Fruit fly (Drosophila melanogaster): ENCODE data around the gene CG31848.

CG31848 gene

dm6 chr2L:13219281-13220092, 46.2 kb downstream of the CG31848 start, which contains the start of the genes CG9426 and mRF1 (continued):
- TF ChIP-seq Med (GFP tag) (peak; percentile 91), hbn (GFP tag; IDR thresholded peaks at IDR 0.05; ENCODE audit: partially characterized antibody) (peak; percentile 95), trh (GFP tag; optimal IDR thresholded peaks at IDR 0.05) (no peak), CG1024 (GFP tag; IDR thresholded peaks at IDR 0.05) (no peak), CG6765 (GFP tag; optimal IDR thresholded peaks at IDR 0.05) (no peak), CG9727 (GFP tag; optimal IDR thresholded peaks at IDR 0.05) (peak; percentile 3), CG3407 (GFP tag; optimal IDR thresholded peaks at IDR 0.05) (no peak), CG43689 (GFP tag; IDR thresholded peaks at IDR 0.05) (no peak), CG4617 (GFP tag; optimal IDR thresholded peaks at IDR 0.05; ENCODE audit: borderline replicate concordance) (peak; percentile 93), mld (GFP tag; IDR thresholded peaks at IDR 0.05; ENCODE audit: partially characterized antibody) (peak; percentile 95), CG6254 (GFP tag; optimal IDR thresholded peaks at IDR 0.05) (no peak), CG5953 (GFP tag; IDR thresholded peaks at IDR 0.05) (no peak), nmo (GFP tag; optimal IDR thresholded peaks at IDR 0.05) (peak; percentile 50), CG7786 (GFP tag; optimal IDR thresholded peaks at IDR 0.05) (no peak), CG7745 (tag; optimal IDR thresholded peaks at IDR 0.05) (no peak), E2f2 (GFP tag; IDR thresholded peaks at IDR 0.05) (peak; percentile 23; the same call in 1 of the 2 replicates), chinmo (GFP tag; IDR thresholded peaks at IDR 0.05; ENCODE audit: partially characterized antibody) (peak; percentile 98), dm (GFP tag; optimal IDR thresholded peaks at IDR 0.05) (peak; percentile 24), slp2 (GFP tag; optimal IDR thresholded peaks at IDR 0.05) (no peak), CG2116 (GFP tag; optimal IDR thresholded peaks at IDR 0.05) (peak; percentile 92), Gsc (GFP tag; IDR thresholded peaks at IDR 0.05) (no peak), trem (tag; optimal IDR thresholded peaks at IDR 0.05) (peak; percentile 77), lilli (GFP tag; optimal IDR thresholded peaks at IDR 0.05) (peak; percentile 62), CG10321 (GFP tag; IDR thresholded peaks at IDR 0.05) (no peak), eve (GFP tag; optimal IDR thresholded peaks at IDR 0.05) (no peak), CG10565 (GFP tag; optimal IDR thresholded peaks at IDR 0.05) (no peak), Asciz (GFP tag; optimal IDR thresholded peaks at IDR 0.05) (no peak), CG18619 (GFP tag; optimal IDR thresholded peaks at IDR 0.05) (no peak), CG10147 (GFP tag; optimal IDR thresholded peaks at IDR 0.05) (no peak), CG10543 (GFP tag; optimal IDR thresholded peaks at IDR 0.05) (no peak), tin (GFP tag; optimal IDR thresholded peaks at IDR 0.05) (no peak), HLH54F (GFP tag; optimal IDR thresholded peaks at IDR 0.05) (no peak), CG11085 (GFP tag; IDR thresholded peaks at IDR 0.05) (no peak), row (GFP tag; IDR thresholded peaks at IDR 0.05) (peak; percentile 39; the same call in 1 of the 3 replicates), fd102C (GFP tag; optimal IDR thresholded peaks at IDR 0.05) (no peak), CG32772 (GFP tag; IDR thresholded peaks at IDR 0.05) (no peak), Fer3 (tag; optimal IDR thresholded peaks at IDR 0.05) (no peak), crp (GFP tag; optimal IDR thresholded peaks at IDR 0.05) (peak in 1 of 2 experiments; percentile 1), Xbp1 (GFP tag; optimal IDR thresholded peaks at IDR 0.05) (peak; percentile 34), Myb (GFP tag; optimal IDR thresholded peaks at IDR 0.05) (peak; percentile 17), CG1602 (GFP tag; optimal IDR thresholded peaks at IDR 0.05) (no peak), CG12659 (GFP tag; optimal IDR thresholded peaks at IDR 0.05) (peak; percentile 63), Dip2 (GFP tag; IDR thresholded peaks at IDR 0.05) (no peak), Hr39 (optimal IDR thresholded peaks at IDR 0.05) (no peak), abd-A (tag; optimal IDR thresholded peaks at IDR 0.05) (no peak), sr (GFP tag; IDR thresholded peaks at IDR 0.05) (peak; percentile 18; the same call in 1 of the 3 replicates), CG34224 (GFP tag; IDR thresholded peaks at IDR 0.05; ENCODE audit: partially characterized antibody) (peak; percentile 98), odd (GFP tag; optimal IDR thresholded peaks at IDR 0.05) (no peak), unpg (GFP tag; optimal IDR thresholded peaks at IDR 0.05) (peak; percentile 40), h (optimal IDR thresholded peaks at IDR 0.05) (no peak)
